Fruit fly (Drosophila melanogaster): ENCODE results near the gene CG12990.

CG12990 gene

dm6 chrX:17671788-17672187, at the start of gene CG12990:
Gene CG12990 (minus strand): TSS chrX:17671888.
- TF ChIP-seq noc (tag; optimal IDR thresholded peaks at IDR 0.05): no peak

- TF ChIP-seq noc (tag; optimal IDR thresholded peaks at IDR 0.05): no peak
These were observed 48.8 kb upstream of the CG12990 start for dm6 chrX:17720261-17721052.

- TF ChIP-seq noc (tag; optimal IDR thresholded peaks at IDR 0.05): no peak
These were observed 47.4 kb upstream of the CG12990 start for dm6 chrX:17718927-17719691.

- no peak for TF ChIP-seq noc (tag; optimal IDR thresholded peaks at IDR 0.05)
These were observed 46.7 kb upstream of the CG12990 start for dm6 chrX:17718423-17718822.

- no peak for TF ChIP-seq noc (tag; optimal IDR thresholded peaks at IDR 0.05)
These were observed 45.3 kb upstream of the CG12990 start for dm6 chrX:17716814-17717565.

- no peak for TF ChIP-seq noc (tag; optimal IDR thresholded peaks at IDR 0.05)
These were observed 43.3 kb upstream of the CG12990 start for dm6 chrX:17714976-17715375.

dm6 chrX:17713740-17714135, 42.0 kb upstream of the CG12990 start:
- TF ChIP-seq noc (tag; optimal IDR thresholded peaks at IDR 0.05): peak; percentile 73

- TF ChIP-seq noc (tag; optimal IDR thresholded peaks at IDR 0.05): no peak
These were observed 41.5 kb upstream of the CG12990 start for dm6 chrX:17712995-17713739.

dm6 chrX:17712466-17712865, 40.8 kb upstream of the CG12990 start:
- no peak for TF ChIP-seq noc (tag; optimal IDR thresholded peaks at IDR 0.05)

dm6 chrX:17711916-17712315, 40.2 kb upstream of the CG12990 start:
- TF ChIP-seq noc (tag; optimal IDR thresholded peaks at IDR 0.05): no peak

dm6 chrX:17710273-17711085, 38.8 kb upstream of the CG12990 start:
- TF ChIP-seq noc (tag; optimal IDR thresholded peaks at IDR 0.05): no peak

dm6 chrX:17709546-17710272, 38.0 kb upstream of the CG12990 start, which contains the start of the genes CG8173 and raskol:
Gene CG8173 (minus strand): TSS chrX:17709653.
Gene raskol (plus strand): TSS chrX:17710144.
- TF ChIP-seq noc (tag; optimal IDR thresholded peaks at IDR 0.05): no peak

- no peak for TF ChIP-seq noc (tag; optimal IDR thresholded peaks at IDR 0.05)
These were observed 37.2 kb upstream of the CG12990 start for dm6 chrX:17708843-17709242.

- no peak for TF ChIP-seq noc (tag; optimal IDR thresholded peaks at IDR 0.05)
These were observed 36.0 kb upstream of the CG12990 start for dm6 chrX:17707691-17708090.
